Worm (Caenorhabditis elegans): ENCODE results near the gene F47B10.6.

Gene F47B10.6

DNA sequence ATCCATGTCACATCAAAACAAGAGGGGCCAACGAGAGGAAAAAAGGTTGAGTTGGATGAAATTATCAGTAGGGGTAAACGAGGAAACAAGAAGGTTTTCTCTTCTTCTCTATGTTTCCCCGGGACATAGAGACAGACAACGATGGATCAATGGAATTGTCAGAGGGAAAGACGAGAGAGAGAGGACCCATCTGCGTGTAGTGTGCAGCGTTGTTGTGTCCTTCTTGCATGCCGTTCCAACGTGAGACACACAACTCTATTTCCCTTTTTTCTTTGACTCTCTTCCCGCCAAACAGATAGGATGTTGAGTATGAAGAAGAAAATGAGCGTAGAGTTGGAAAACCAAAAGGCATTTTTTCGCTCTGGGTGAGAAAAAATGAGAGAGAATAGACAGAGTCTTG is 12.7 kb downstream of the F47B10.6 start:
- TF ChIP-seq M03D4.4 (tag; optimal IDR thresholded peaks at IDR 0.05) = peak; percentile 27
- TF ChIP-seq hlh-1 (tag; optimal IDR thresholded peaks at IDR 0.05) = peak; percentile 74
- no peak for TF ChIP-seq nhr-2 (tag; optimal IDR thresholded peaks at IDR 0.05)
- TF ChIP-seq sptf-1 (tag; optimal IDR thresholded peaks at IDR 0.05) = no peak
- no peak for TF ChIP-seq lsy-2 (tag; optimal IDR thresholded peaks at IDR 0.05)
- peak; percentile 18 for TF ChIP-seq cnd-1 (tag; optimal IDR thresholded peaks at IDR 0.05)
- TF ChIP-seq ces-1 (GFP tag; optimal IDR thresholded peaks at IDR 0.05) = peak; percentile 69
- no peak for TF ChIP-seq ham-2 (GFP tag; optimal IDR thresholded peaks at IDR 0.05)
- TF ChIP-seq unc-120 (tag; optimal IDR thresholded peaks at IDR 0.05; ENCODE audit: poor library complexity, severe bottlenecking) = peak; percentile 86
- TF ChIP-seq sem-2 (GFP tag; optimal IDR thresholded peaks at IDR 0.05) = no peak
- peak; percentile 72 for TF ChIP-seq mep-1 (tag; optimal IDR thresholded peaks at IDR 0.05)
- TF ChIP-seq mls-2 (tag; optimal IDR thresholded peaks at IDR 0.05) = peak; percentile 25
- TF ChIP-seq unc-62 (GFP tag; optimal IDR thresholded peaks at IDR 0.05) = peak; percentile 72
- TF ChIP-seq nhr-12 (tag; optimal IDR thresholded peaks at IDR 0.05) = peak; percentile 35
- peak; percentile 45 for TF ChIP-seq drap-1 (GFP tag; optimal IDR thresholded peaks at IDR 0.05)
- no peak for TF ChIP-seq pha-4 (tag; optimal IDR thresholded peaks at IDR 0.05)

DNA sequence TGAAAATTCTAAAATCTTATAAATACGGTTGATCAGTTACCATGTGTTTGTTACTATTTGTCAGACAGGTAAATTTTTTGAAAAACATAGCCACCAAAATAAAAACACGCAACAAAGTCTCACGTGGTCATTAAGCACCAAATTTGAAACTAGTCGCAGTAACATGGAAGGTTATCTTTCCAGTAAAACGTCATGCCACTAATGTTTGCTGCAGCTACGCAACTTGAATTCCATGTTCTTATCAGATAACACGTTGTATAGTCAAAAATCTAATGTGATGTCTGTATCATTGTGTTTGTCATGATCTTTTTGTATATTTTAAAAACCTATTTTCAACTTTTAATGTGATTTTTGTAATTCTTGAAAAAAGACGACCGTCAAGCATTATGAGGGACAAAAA is 13.5 kb downstream of the F47B10.6 start:
- TF ChIP-seq lin-32 (GFP tag; optimal IDR thresholded peaks at IDR 0.05) = no peak
- no peak for TF ChIP-seq cnd-1 (tag; optimal IDR thresholded peaks at IDR 0.05)
- no peak for TF ChIP-seq lsy-2 (tag; optimal IDR thresholded peaks at IDR 0.05)
- TF ChIP-seq mep-1 (tag; optimal IDR thresholded peaks at IDR 0.05) = no peak
- no peak for TF ChIP-seq blmp-1 (tag; optimal IDR thresholded peaks at IDR 0.05)
- no peak for TF ChIP-seq nhr-2 (tag; optimal IDR thresholded peaks at IDR 0.05)

DNA sequence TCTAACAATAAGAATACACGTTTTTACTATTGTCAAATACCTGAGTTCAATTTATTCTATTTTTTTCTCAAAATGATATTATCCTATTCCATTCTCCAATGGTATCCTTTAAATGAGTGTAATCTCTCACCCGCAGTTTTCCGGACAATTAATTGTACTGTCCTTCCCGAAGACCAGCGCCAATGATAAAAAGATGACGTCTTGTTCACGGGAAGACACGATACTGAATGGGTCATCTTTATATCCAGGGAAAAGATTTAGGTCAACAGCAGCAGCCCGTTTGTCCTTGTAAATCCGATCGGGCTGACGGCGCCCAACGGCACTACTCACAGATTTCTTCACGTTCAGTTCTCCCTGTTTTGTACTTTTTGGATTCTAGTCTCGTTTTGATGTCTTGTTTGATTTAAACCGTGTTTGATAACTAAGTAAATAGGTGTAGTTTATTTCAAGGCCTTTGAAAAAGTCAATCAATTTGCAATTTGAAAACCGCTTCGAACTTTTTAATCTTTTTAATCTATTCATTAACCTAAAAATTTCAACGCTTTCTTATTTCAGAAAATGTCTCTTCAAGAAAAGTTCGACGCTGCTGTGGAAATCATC is 14.5 kb downstream of the F47B10.6 start, which contains the start of gene acbp-3:
TSS of gene acbp-3 (plus strand) at position 550 of the 600 bp plus-strand sequence.
- TF ChIP-seq flh-1 (GFP tag; optimal IDR thresholded peaks at IDR 0.05) = no peak

DNA sequence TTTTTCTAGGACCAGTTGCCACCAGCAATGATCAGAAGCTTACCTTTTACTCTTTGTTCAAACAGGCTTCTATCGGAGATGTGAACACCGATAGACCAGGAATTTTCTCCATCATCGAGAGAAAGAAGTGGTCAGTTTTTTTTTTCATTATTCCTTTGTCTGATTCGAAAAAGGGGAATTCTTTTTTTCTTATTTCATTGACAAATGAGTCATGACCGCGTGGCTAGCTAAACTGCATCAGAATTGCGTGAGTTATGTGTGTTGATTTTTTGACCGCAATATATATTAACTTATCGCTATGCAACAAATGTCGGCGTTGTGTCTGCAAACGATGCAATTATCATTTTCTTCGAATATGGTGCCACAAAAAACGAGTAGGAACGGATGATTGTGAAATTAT is 15.1 kb downstream of the F47B10.6 start:
- TF ChIP-seq bed-3 (GFP tag; optimal IDR thresholded peaks at IDR 0.05) = no peak
- no peak for TF ChIP-seq blmp-1 (tag; optimal IDR thresholded peaks at IDR 0.05)
- TF ChIP-seq unc-120 (tag; optimal IDR thresholded peaks at IDR 0.05; ENCODE audit: poor library complexity, severe bottlenecking) = no peak
- no peak for TF ChIP-seq pha-4 (tag; optimal IDR thresholded peaks at IDR 0.05)

DNA sequence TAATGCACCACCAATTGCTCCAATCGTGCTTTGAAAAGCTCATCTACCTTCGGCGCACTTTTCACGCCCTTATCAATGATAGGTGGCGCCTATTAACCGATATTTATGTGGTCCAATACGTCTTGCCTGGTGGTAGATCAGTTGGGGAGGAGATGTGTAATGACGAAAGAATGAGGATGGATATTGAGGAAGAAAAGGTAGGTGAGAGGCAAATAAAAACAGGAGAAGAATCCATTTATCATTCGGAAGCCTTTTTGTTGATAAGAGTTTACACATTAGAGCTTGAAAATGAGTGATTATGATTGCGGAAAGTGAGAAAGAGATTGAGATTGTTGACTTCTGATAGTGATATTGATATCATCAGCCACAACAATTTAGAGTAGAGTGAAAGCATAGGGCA is 19.1 kb downstream of the F47B10.6 start:
- TF ChIP-seq ztf-11 (tag; optimal IDR thresholded peaks at IDR 0.05) (no peak), sem-2 (GFP tag; optimal IDR thresholded peaks at IDR 0.05) (no peak), lin-32 (GFP tag; optimal IDR thresholded peaks at IDR 0.05) (no peak), nhr-28 (tag; optimal IDR thresholded peaks at IDR 0.05) (no peak), mls-2 (tag; optimal IDR thresholded peaks at IDR 0.05) (no peak), unc-62 (GFP tag; optimal IDR thresholded peaks at IDR 0.05) (peak; percentile 53), lsy-2 (tag; optimal IDR thresholded peaks at IDR 0.05) (no peak), mab-5 (tag; optimal IDR thresholded peaks at IDR 0.05) (peak; percentile 7)

DNA sequence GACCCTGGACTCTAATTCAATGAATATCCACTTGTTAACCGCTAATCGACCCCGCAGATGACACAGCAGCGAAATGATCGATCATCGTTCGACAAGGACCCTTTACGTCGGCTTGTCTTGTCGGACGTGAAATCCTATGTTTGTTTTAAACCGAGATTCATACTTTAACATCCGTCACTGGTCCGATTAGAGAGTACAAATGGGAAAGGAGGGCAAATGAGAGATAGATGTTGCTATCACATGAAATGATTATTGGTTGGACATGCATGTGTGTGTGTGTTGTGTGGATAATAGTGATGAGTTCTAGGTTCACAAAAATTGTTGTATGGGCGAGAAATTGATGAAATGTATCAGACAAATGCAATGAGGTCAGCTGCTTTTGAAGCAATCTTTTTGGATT is 21.4 kb downstream of the F47B10.6 start:
- TF ChIP-seq unc-120 (tag; optimal IDR thresholded peaks at IDR 0.05; ENCODE audit: poor library complexity, severe bottlenecking) (peak; percentile 38), unc-62 (GFP tag; optimal IDR thresholded peaks at IDR 0.05) (peak; percentile 55), cnd-1 (tag; optimal IDR thresholded peaks at IDR 0.05) (no peak)

DNA sequence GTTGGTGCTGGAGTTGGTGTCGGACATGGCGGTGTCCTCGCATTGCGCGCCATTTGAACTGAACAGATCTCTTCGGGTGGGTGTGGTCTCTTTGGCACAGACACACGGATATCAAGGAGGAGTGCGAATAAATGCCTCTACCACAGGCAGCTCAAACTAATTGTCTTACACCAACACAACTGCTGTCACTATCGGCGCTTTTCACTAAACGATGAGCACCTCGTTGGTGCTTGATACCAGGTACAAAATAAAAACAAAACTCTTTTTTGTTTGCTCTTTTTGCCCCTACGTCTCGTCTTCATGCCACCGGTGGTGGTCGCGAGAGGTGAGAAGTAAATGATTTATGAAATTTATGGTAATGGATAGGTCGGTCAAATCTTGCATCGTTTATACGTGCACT is 22.4 kb downstream of the F47B10.6 start, which contains the start of gene F47B10.8:
TSS of gene F47B10.8 (minus strand) at position 101 of the 400 bp plus-strand sequence.
- no peak for TF ChIP-seq cnd-1 (tag; optimal IDR thresholded peaks at IDR 0.05)
- TF ChIP-seq ceh-39 (tag; optimal IDR thresholded peaks at IDR 0.05) = no peak
- no peak for TF ChIP-seq unc-120 (tag; optimal IDR thresholded peaks at IDR 0.05; ENCODE audit: poor library complexity, severe bottlenecking)
- no peak for TF ChIP-seq mab-5 (tag; optimal IDR thresholded peaks at IDR 0.05)
- TF ChIP-seq ham-2 (GFP tag; optimal IDR thresholded peaks at IDR 0.05) = no peak
- TF ChIP-seq blmp-1 (tag; optimal IDR thresholded peaks at IDR 0.05) = no peak
- TF ChIP-seq ztf-11 (tag; optimal IDR thresholded peaks at IDR 0.05) = no peak
- TF ChIP-seq nhr-76 (tag; optimal IDR thresholded peaks at IDR 0.05) = no peak
- TF ChIP-seq elt-1 (tag; optimal IDR thresholded peaks at IDR 0.05; ENCODE audit: borderline replicate concordance, insufficient read depth) = no peak
